Worm (Caenorhabditis elegans) whole organism, late embryonic: ENCODE data around the gene pcp-1.

Source experiments
- C08G9.2 ChIP-seq: sonication (generic microtip); optimal IDR thresholded peaks from 2 replicates; lab custom pipeline; 2016; ENCODE audit warnings: mild to moderate bottlenecking, missing genetic modification characterization, moderate library complexity, missing compliant biosample characterization
- F13H6.1 ChIP-seq: sonication (generic microtip); optimal IDR thresholded peaks from 2 replicates; lab custom pipeline; 2016; ENCODE audit warnings: missing genetic modification characterization, missing compliant biosample characterization
- ceh-14 ChIP-seq: sonication (generic microtip); optimal IDR thresholded peaks from 2 replicates; lab custom pipeline; 2016; ENCODE audit warnings: missing genotype, missing genetic modification characterization, missing compliant biosample characterization
- ceh-2 ChIP-seq: sonication (generic microtip); optimal IDR thresholded peaks from 2 replicates; lab custom pipeline; 2016; ENCODE audit warnings: missing genotype, missing genetic modification characterization, missing compliant biosample characterization
- ceh-22 ChIP-seq: sonication (generic microtip); optimal IDR thresholded peaks from 2 replicates; lab custom pipeline; 2017; ENCODE audit warnings: missing biosample characterization, missing genetic modification characterization
- ceh-31 ChIP-seq: sonication (generic microtip); optimal IDR thresholded peaks from 2 replicates; lab custom pipeline; 2016; ENCODE audit warnings: missing genetic modification characterization, missing compliant biosample characterization
- ceh-48 ChIP-seq: sonication (generic microtip); optimal IDR thresholded peaks from 2 replicates; lab custom pipeline; 2016; ENCODE audit warnings: missing genetic modification characterization, inconsistent platforms, missing compliant biosample characterization
- ceh-6 ChIP-seq: fragments of 200-800 bp; sonication (Bioruptor generic); optimal IDR thresholded peaks from 2 replicates; lab custom pipeline; 2018; ENCODE audit warnings: mild to moderate bottlenecking, missing genetic modification characterization, missing compliant biosample characterization
- ets-4 ChIP-seq: sonication (generic microtip); optimal IDR thresholded peaks from 2 replicates; lab custom pipeline; 2016; ENCODE audit warnings: missing genetic modification characterization, missing compliant biosample characterization
- fkh-10 ChIP-seq: fragments of 150-350 bp; optimal IDR thresholded peaks from 2 replicates; lab custom pipeline; 2014; ENCODE audit warnings: missing biosample characterization, missing genetic modification reagents, missing genetic modification characterization
- fkh-6 ChIP-seq: sonication (generic microtip); optimal IDR thresholded peaks from 2 replicates; lab custom pipeline; 2016; ENCODE audit warnings: missing genetic modification characterization, missing compliant biosample characterization
- gmeb-2 ChIP-seq: sonication (generic microtip); optimal IDR thresholded peaks from 2 replicates; lab custom pipeline; 2016; ENCODE audit warnings: missing genetic modification characterization, inconsistent platforms, missing compliant biosample characterization
- hlh-15 ChIP-seq: sonication (generic microtip); optimal IDR thresholded peaks from 2 replicates; lab custom pipeline; 2016; ENCODE audit warnings: missing genetic modification characterization, missing compliant biosample characterization
- nhr-11 ChIP-seq: fragments of 150-350 bp; optimal IDR thresholded peaks from 2 replicates; lab custom pipeline; 2014; ENCODE audit warnings: missing biosample characterization, missing genetic modification characterization
- odd-2 ChIP-seq: sonication (generic microtip); optimal IDR thresholded peaks from 2 replicates; lab custom pipeline; 2017; ENCODE audit warnings: antibody characterized with exemption, mild to moderate bottlenecking, missing genetic modification characterization, missing compliant biosample characterization
- pag-3 ChIP-seq: sonication (generic microtip); optimal IDR thresholded peaks from 2 replicates; lab custom pipeline; 2016; ENCODE audit warnings: missing compliant biosample characterization, missing genetic modification characterization, borderline replicate concordance
- pha-2 ChIP-seq: sonication (generic microtip); optimal IDR thresholded peaks from 2 replicates; lab custom pipeline; 2017; ENCODE audit warnings: mild to moderate bottlenecking, missing genetic modification characterization, missing compliant biosample characterization
- pha-4 ChIP-seq: fragments of 150-350 bp; optimal IDR thresholded peaks from 2 replicates; lab custom pipeline; 2018; ENCODE audit warnings: missing biosample characterization, missing genetic modification reagents, missing genetic modification characterization
- pros-1 ChIP-seq: fragments of 150-350 bp; optimal IDR thresholded peaks from 2 replicates; lab custom pipeline; 2014; ENCODE audit warnings: missing biosample characterization, missing genetic modification reagents, missing genetic modification characterization
- ref-2 ChIP-seq: sonication (generic microtip); optimal IDR thresholded peaks from 2 replicates; lab custom pipeline; 2016; ENCODE audit warnings: missing genetic modification characterization, missing compliant biosample characterization
- sdc-2 ChIP-seq: sonication (generic microtip); optimal IDR thresholded peaks from 2 replicates; lab custom pipeline; 2016; ENCODE audit warnings: missing genotype, missing genetic modification characterization, missing compliant biosample characterization
- ttx-3 ChIP-seq: sonication (generic microtip); optimal IDR thresholded peaks from 2 replicates; lab custom pipeline; 2016; ENCODE audit warnings: missing genetic modification reagents, missing genetic modification characterization, missing compliant biosample characterization
- unc-3 ChIP-seq, 2 experiments: fragments of 200-800 bp in 1 of 2; sonication (Bioruptor generic) in 1 of 2; sonication (generic microtip) in 1 of 2; conservative IDR thresholded peaks in 1 of 2; optimal IDR thresholded peaks in 1 of 2; 2 replicates each; pipeline versions ENCODE4 v1.3.6 to Lab custom; 2016 to 2022; ENCODE audit warnings: missing compliant biosample characterization in 2 of 2, missing genetic modification characterization in 2 of 2, missing genetic modification reagents in 1 of 2

pcp-1 gene

DNA sequence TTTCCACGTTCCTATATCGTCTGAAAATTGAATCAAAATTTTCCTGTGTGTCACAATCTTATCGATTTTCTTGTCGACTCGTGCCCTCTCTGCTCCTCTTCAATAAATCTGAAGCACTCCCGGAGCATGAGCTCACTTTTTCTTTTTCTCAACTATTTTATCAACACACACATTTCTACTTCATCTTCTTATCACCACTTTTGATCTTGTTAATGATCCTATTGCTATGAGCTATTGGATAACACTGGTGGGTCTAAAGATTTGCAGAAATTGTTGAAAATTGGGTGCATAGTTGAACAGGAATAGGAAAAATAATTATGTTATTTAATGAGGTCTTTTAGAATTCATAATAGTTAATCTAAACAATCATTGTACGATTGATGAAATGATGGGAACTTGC, 46.5 kb downstream of the pcp-1 start:
- TF ChIP-seq ceh-6 (GFP tag; lab: Kevin White, UChicago) (no peak), C08G9.2 (tag; lab: Kevin White, UChicago) (no peak), ets-4 (tag; lab: Kevin White, UChicago) (no peak), ceh-48 (no peak), hlh-15 (no peak), pag-3 (no peak), sdc-2 (no peak), unc-3 (GFP tag; conservative IDR thresholded peaks at IDR 0.05; lab: Robert Waterston, UW) (no peak), unc-3 (tag; optimal IDR thresholded peaks at IDR 0.05; lab: Kevin White, UChicago) (no peak), gmeb-2 (tag; lab: Kevin White, UChicago) (no peak), nhr-11 (no peak), F13H6.1 (tag; lab: Kevin White, UChicago) (no peak), ceh-14 (no peak), fkh-10 (GFP tag; lab: Kevin White, UChicago) (no peak), ceh-22 (tag; lab: Kevin White, UChicago) (no peak), odd-2 (no peak)

DNA sequence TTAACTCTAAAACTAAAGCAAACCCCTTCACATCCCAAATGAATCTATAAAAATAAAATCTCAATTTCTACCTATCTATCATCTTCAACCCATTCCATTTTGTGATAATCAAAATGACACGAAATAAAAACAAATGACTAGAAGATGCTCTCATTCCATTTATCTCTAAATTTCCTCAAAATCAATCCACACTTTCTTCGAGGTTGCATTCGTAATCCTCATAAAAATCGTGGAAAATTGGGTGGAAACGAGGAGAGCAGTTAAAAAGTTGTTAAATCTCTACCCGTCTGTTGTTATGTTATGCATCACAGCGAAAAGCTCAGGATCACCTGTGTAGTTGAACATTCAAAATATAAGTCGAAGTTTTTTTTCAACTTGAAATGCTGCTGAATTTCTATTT, 48.2 kb downstream of the pcp-1 start:
- TF ChIP-seq pha-4 (tag; lab: Kevin White, UChicago) (no peak), nhr-11 (no peak), ref-2 (tag; lab: Kevin White, UChicago) (no peak), pha-2 (tag; lab: Kevin White, UChicago) (no peak)
- TF ChIP-seq, all 69 proteins: peak for 0

DNA sequence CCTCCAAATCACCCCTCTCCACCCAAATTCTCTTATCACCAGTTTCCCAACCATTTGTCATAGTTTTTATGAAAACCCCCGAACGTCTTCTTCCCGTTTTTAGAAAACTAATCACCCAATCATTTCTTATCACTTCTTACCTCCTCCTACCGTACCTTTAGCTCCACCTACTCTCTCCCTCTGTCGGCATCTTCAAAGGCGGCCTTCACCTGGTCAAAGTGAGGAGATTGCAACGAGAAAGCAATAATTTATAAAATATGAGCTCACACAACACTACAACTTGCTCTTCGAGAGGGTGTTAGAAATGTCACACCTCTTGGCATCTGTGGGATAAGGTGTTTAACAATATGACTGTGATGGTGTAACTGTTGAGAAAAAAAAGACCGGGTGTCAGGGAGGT, 50.3 kb downstream of the pcp-1 start:
- TF ChIP-seq ref-2 (tag; lab: Kevin White, UChicago) (no peak), C08G9.2 (tag; lab: Kevin White, UChicago) (no peak), pros-1 (no peak), ceh-2 (no peak), fkh-6 (tag; lab: Kevin White, UChicago) (no peak), ttx-3 (no peak), ceh-31 (tag; lab: Kevin White, UChicago) (no peak), pha-4 (tag; lab: Kevin White, UChicago) (no peak), nhr-11 (no peak)
